Fruit fly (Drosophila melanogaster) Kc167 (cell line): ENCODE results near the gene SCCRO4.

Experiments
- Myc ChIP-seq: fragments of >200 bp; optimal IDR thresholded peaks from 2 replicates; lab custom pipeline; 2017; ENCODE audit warnings: missing external identifiers
- Sin3A ChIP-seq: fragments of >200 bp; optimal IDR thresholded peaks from 2 replicates; lab custom pipeline; 2018; ENCODE audit warnings: missing external identifiers
- h ChIP-seq: fragments of >200 bp; optimal IDR thresholded peaks from 3 replicates; lab custom pipeline; 2018; ENCODE audit warnings: missing external identifiers
- insv ChIP-seq: fragments of >200 bp; optimal IDR thresholded peaks from 3 replicates; lab custom pipeline; 2018; ENCODE audit warnings: missing external identifiers
- psq ChIP-seq: fragments of >200 bp; optimal IDR thresholded peaks from 2 replicates; lab custom pipeline; 2017; ENCODE audit warnings: missing external identifiers
- ttk ChIP-seq: sonication (Bioruptor generic); optimal IDR thresholded peaks from 2 replicates; lab custom pipeline; 2017; ENCODE audit warnings: missing external identifiers

The SCCRO4 gene

dm6 chr3L:20309354-20309753 is 10.1 kb downstream of the SCCRO4 start, which contains the start of gene polo:
Gene polo (plus strand): TSS chr3L:20309654.
- TF ChIP-seq insv (lab: Kevin White, UChicago) (no peak), Sin3A (lab: Kevin White, UChicago) (no peak), h (no peak), psq (lab: Kevin White, UChicago) (no peak), Myc (lab: Kevin White, UChicago) (no peak), ttk (lab: Kevin White, UChicago) (no peak)

dm6 chr3L:20309758-20310733 is 10.8 kb downstream of the SCCRO4 start:
- TF ChIP-seq Sin3A (lab: Kevin White, UChicago) (no peak), h (no peak), psq (lab: Kevin White, UChicago) (no peak), Myc (lab: Kevin White, UChicago) (no peak), insv (lab: Kevin White, UChicago) (peak; percentile 7), ttk (lab: Kevin White, UChicago) (no peak)

dm6 chr3L:20313469-20313868 is 14.3 kb downstream of the SCCRO4 start, which contains the start of gene alphaSnap:
Gene alphaSnap (plus strand): TSS chr3L:20313632.
- TF ChIP-seq ttk (lab: Kevin White, UChicago) (no peak), Myc (lab: Kevin White, UChicago) (no peak), h (no peak), psq (lab: Kevin White, UChicago) (no peak), Sin3A (lab: Kevin White, UChicago) (no peak), insv (lab: Kevin White, UChicago) (no peak)

- TF ChIP-seq psq (lab: Kevin White, UChicago) (no peak), insv (lab: Kevin White, UChicago) (no peak), Myc (lab: Kevin White, UChicago) (no peak), h (no peak)
Measured at dm6 chr3L:20316956-20317589, 17.9 kb downstream of the SCCRO4 start, which contains the start of gene Spn77Ba. Gene Spn77Ba (plus strand): TSS chr3L:20317190.

- no peak for TF ChIP-seq psq (lab: Kevin White, UChicago)
- TF ChIP-seq ttk (lab: Kevin White, UChicago) = no peak
- TF ChIP-seq Sin3A (lab: Kevin White, UChicago) = no peak
- no peak for TF ChIP-seq insv (lab: Kevin White, UChicago)
- no peak for TF ChIP-seq Myc (lab: Kevin White, UChicago)
- no peak for TF ChIP-seq h
Measured at dm6 chr3L:20317751-20318150, 18.5 kb downstream of the SCCRO4 start.

- TF ChIP-seq Sin3A (lab: Kevin White, UChicago) (no peak), psq (lab: Kevin White, UChicago) (no peak), insv (lab: Kevin White, UChicago) (no peak), Myc (lab: Kevin White, UChicago) (no peak), ttk (lab: Kevin White, UChicago) (no peak), h (no peak)
Measured at dm6 chr3L:20320044-20320443, 20.8 kb downstream of the SCCRO4 start.

- no peak for TF ChIP-seq Sin3A (lab: Kevin White, UChicago)
- TF ChIP-seq ttk (lab: Kevin White, UChicago) = no peak
- no peak for TF ChIP-seq insv (lab: Kevin White, UChicago)
- no peak for TF ChIP-seq h
- no peak for TF ChIP-seq Myc (lab: Kevin White, UChicago)
- no peak for TF ChIP-seq psq (lab: Kevin White, UChicago)
Measured at dm6 chr3L:20320652-20321051, 21.4 kb downstream of the SCCRO4 start, which contains the start of gene Spn77Bb. Gene Spn77Bb (plus strand): TSS chr3L:20320952.

dm6 chr3L:20342334-20342733 is 43.1 kb downstream of the SCCRO4 start, which contains the start of gene Spn77Bc:
Gene Spn77Bc (plus strand): TSS chr3L:20342634.
- no peak for TF ChIP-seq Sin3A (lab: Kevin White, UChicago)
- no peak for TF ChIP-seq ttk (lab: Kevin White, UChicago)
- no peak for TF ChIP-seq h
- TF ChIP-seq insv (lab: Kevin White, UChicago) = no peak
- no peak for TF ChIP-seq Myc (lab: Kevin White, UChicago)
- no peak for TF ChIP-seq psq (lab: Kevin White, UChicago)

- TF ChIP-seq ttk (lab: Kevin White, UChicago) = no peak
- TF ChIP-seq psq (lab: Kevin White, UChicago) = no peak
- no peak for TF ChIP-seq insv (lab: Kevin White, UChicago)
- TF ChIP-seq h = no peak
- no peak for TF ChIP-seq Sin3A (lab: Kevin White, UChicago)
- no peak for TF ChIP-seq Myc (lab: Kevin White, UChicago)
Measured at dm6 chr3L:20347762-20348580, 48.8 kb downstream of the SCCRO4 start, which contains the start of the genes Rbbp5 and eRF1. Gene Rbbp5 (minus strand): TSS chr3L:20347942. Gene eRF1 (plus strand): TSS chr3L:20348355.

- no peak for TF ChIP-seq ttk (lab: Kevin White, UChicago)
- TF ChIP-seq Sin3A (lab: Kevin White, UChicago) = no peak
- no peak for TF ChIP-seq Myc (lab: Kevin White, UChicago)
- TF ChIP-seq h = no peak
- no peak for TF ChIP-seq psq (lab: Kevin White, UChicago)
Measured at dm6 chr3L:20348581-20349093, 49.4 kb downstream of the SCCRO4 start.
